Fruit fly (Drosophila melanogaster) whole organism, embryonic: ENCODE measurements around the gene PAN3.

Source experiments
- B-H2 ChIP-seq: fragments of 200-800 bp; sonication (Bioruptor generic); optimal IDR thresholded peaks from 2 replicates; lab custom pipeline; 2018; ENCODE audit warnings: missing biosample characterization, mild to moderate bottlenecking, missing genetic modification characterization
- CG10543 ChIP-seq: fragments of 200-800 bp; sonication (Bioruptor generic); optimal IDR thresholded peaks from 3 replicates; lab custom pipeline; 2017; ENCODE audit warnings: missing biosample characterization, mild to moderate bottlenecking, missing genetic modification characterization, moderate library complexity
- CG13624 ChIP-seq: fragments of 200-800 bp; sonication (Bioruptor generic); optimal IDR thresholded peaks from 2 replicates; lab custom pipeline; 2016; ENCODE audit warnings: missing biosample characterization, missing genetic modification characterization
- CG1603 ChIP-seq: fragments of 200-800 bp; sonication (Bioruptor generic); optimal IDR thresholded peaks from 2 replicates; lab custom pipeline; 2019; ENCODE audit warnings: missing biosample characterization, mild to moderate bottlenecking, missing genetic modification characterization, moderate library complexity
- CG16863 ChIP-seq: fragments of 200-800 bp; sonication (Bioruptor generic); optimal IDR thresholded peaks from 3 replicates; lab custom pipeline; 2016; ENCODE audit warnings: missing biosample characterization, missing genetic modification characterization
- CG17612 ChIP-seq: fragments of 200-800 bp; sonication (Bioruptor generic); IDR thresholded peaks from 2 replicates; pipeline ENCODE4 v1.3.6; 2022; ENCODE audit warnings: missing biosample characterization, missing genetic modification characterization
- CG2199 ChIP-seq: fragments of 200-800 bp; sonication (Bioruptor generic); IDR thresholded peaks from 3 replicates; pipeline ENCODE4 v1.3.6; 2022; ENCODE audit warnings: missing biosample characterization, missing genetic modification characterization
- CG2678 ChIP-seq: fragments of 200-800 bp; sonication (Bioruptor generic); optimal IDR thresholded peaks from 3 replicates; lab custom pipeline; 2019; ENCODE audit warnings: missing biosample characterization, mild to moderate bottlenecking, missing genetic modification characterization, moderate library complexity
- CG30431 ChIP-seq: fragments of 200-800 bp; sonication (Bioruptor generic); optimal IDR thresholded peaks from 2 replicates; lab custom pipeline; 2017; ENCODE audit warnings: missing biosample characterization, missing genetic modification characterization
- CG32532 ChIP-seq: fragments of 200-800 bp; sonication (Bioruptor generic); IDR thresholded peaks from 2 replicates; pipeline ENCODE4 v1.3.6; 2022; ENCODE audit warnings: missing biosample characterization, missing genetic modification characterization
- CG34422 ChIP-seq: fragments of 200-800 bp; sonication (Bioruptor generic); IDR thresholded peaks from 3 replicates; pipeline ENCODE4 v1.3.6; 2022; ENCODE audit warnings: missing biosample characterization, missing genetic modification characterization
- CG3838 ChIP-seq: fragments of 200-800 bp; sonication (Bioruptor generic); optimal IDR thresholded peaks from 3 replicates; lab custom pipeline; 2016; ENCODE audit warnings: missing biosample characterization, missing genetic modification characterization
- CG4360 ChIP-seq: fragments of 200-800 bp; sonication (Bioruptor generic); IDR thresholded peaks from 2 replicates; pipeline ENCODE4 v1.3.6; 2022; ENCODE audit warnings: missing biosample characterization, missing genetic modification characterization
- CG5180 ChIP-seq: fragments of 200-800 bp; sonication (Bioruptor generic); optimal IDR thresholded peaks from 3 replicates; lab custom pipeline; 2017; ENCODE audit warnings: missing biosample characterization, missing genetic modification characterization, mild to moderate bottlenecking, moderate library complexity, missing genetic modification reagents
- CG5245 ChIP-seq: fragments of 200-800 bp; sonication (Bioruptor generic); optimal IDR thresholded peaks from 3 replicates; lab custom pipeline; 2016; ENCODE audit warnings: missing biosample characterization, missing genetic modification characterization
- CG6791 ChIP-seq: fragments of 200-800 bp; sonication (Bioruptor generic); IDR thresholded peaks from 3 replicates; pipeline ENCODE4 v1.3.6; 2022; ENCODE audit warnings: missing biosample characterization, missing genetic modification characterization; ENCODE audit not compliant: partially characterized antibody
- CG7745 ChIP-seq: fragments of 200-800 bp; sonication (Bioruptor generic); optimal IDR thresholded peaks from 2 replicates; lab custom pipeline; 2018; ENCODE audit warnings: missing biosample characterization, mild to moderate bottlenecking, missing genetic modification characterization, moderate library complexity
- CG8089 ChIP-seq: fragments of 200-800 bp; sonication (Bioruptor generic); optimal IDR thresholded peaks from 3 replicates; lab custom pipeline; 2016; ENCODE audit warnings: missing biosample characterization, missing genetic modification characterization
- CG8290 ChIP-seq, 3 experiments: fragments of 200-800 bp; sonication (Bioruptor generic); optimal IDR thresholded peaks; 2 replicates each; lab custom pipeline; 2016 to 2019; ENCODE audit warnings: missing biosample characterization in 3 of 3, missing genetic modification characterization in 3 of 3, mild to moderate bottlenecking in 2 of 3, moderate library complexity in 1 of 3
- CG9797 ChIP-seq: fragments of 200-800 bp; sonication (Bioruptor generic); optimal IDR thresholded peaks from 3 replicates; lab custom pipeline; 2018; ENCODE audit warnings: missing biosample characterization, mild to moderate bottlenecking, missing genetic modification characterization
- Chrac-16 ChIP-seq: fragments of 200-800 bp; sonication (Bioruptor generic); optimal IDR thresholded peaks from 3 replicates; lab custom pipeline; 2016; ENCODE audit warnings: missing biosample characterization, missing genetic modification characterization
- CrebB ChIP-seq: fragments of 200-800 bp; sonication (Bioruptor generic); optimal IDR thresholded peaks from 3 replicates; lab custom pipeline; 2018; ENCODE audit warnings: missing biosample characterization, mild to moderate bottlenecking, missing genetic modification characterization
- D ChIP-seq, 2 experiments: fragments of 200-800 bp in 1 of 2; fragments of >200 bp in 1 of 2; sonication (Bioruptor generic) in 1 of 2; optimal IDR thresholded peaks; 2 replicates in 1 of 2; 3 replicates in 1 of 2; lab custom pipeline; 2017; ENCODE audit warnings: mild to moderate bottlenecking in 1 of 2, missing biosample characterization in 1 of 2, missing genetic modification characterization in 1 of 2, missing genetic modification reagents in 1 of 2
- Dref ChIP-seq: fragments of 200-800 bp; sonication (Bioruptor generic); IDR thresholded peaks from 2 replicates; pipeline ENCODE4 v1.3.6; 2022; ENCODE audit warnings: missing biosample characterization, missing genetic modification characterization
- Fer2 ChIP-seq: fragments of 200-800 bp; sonication (Bioruptor generic); optimal IDR thresholded peaks from 2 replicates; lab custom pipeline; 2018; ENCODE audit warnings: missing biosample characterization, mild to moderate bottlenecking, missing genetic modification characterization, moderate library complexity
- HLH4C ChIP-seq: fragments of 200-800 bp; sonication (Bioruptor generic); IDR thresholded peaks from 3 replicates; pipeline ENCODE4 v1.3.6; 2022; ENCODE audit warnings: missing biosample characterization, missing genetic modification characterization; ENCODE audit not compliant: partially characterized antibody
- Hand ChIP-seq: fragments of 200-800 bp; sonication (Bioruptor generic); optimal IDR thresholded peaks from 2 replicates; lab custom pipeline; 2017; ENCODE audit warnings: mild to moderate bottlenecking, missing biosample characterization, missing genetic modification reagents, missing genetic modification characterization
- Hmr ChIP-seq: fragments of 200-800 bp; sonication (Bioruptor generic); optimal IDR thresholded peaks from 3 replicates; lab custom pipeline; 2017; ENCODE audit warnings: mild to moderate bottlenecking, missing biosample characterization, missing genetic modification reagents, missing genetic modification characterization
- Lhr ChIP-seq: fragments of 200-800 bp; sonication (Bioruptor generic); optimal IDR thresholded peaks from 3 replicates; lab custom pipeline; 2017; ENCODE audit warnings: mild to moderate bottlenecking, missing biosample characterization, missing genetic modification reagents, missing genetic modification characterization
- MBD-R2 ChIP-seq: fragments of 200-800 bp; sonication (Bioruptor generic); IDR thresholded peaks from 2 replicates; pipeline ENCODE4 v1.3.6; 2022; ENCODE audit warnings: missing biosample characterization, missing genetic modification characterization
- Ptx1 ChIP-seq: fragments of 200-800 bp; sonication (Bioruptor generic); IDR thresholded peaks from 2 replicates; pipeline ENCODE4 v1.3.6; 2022; ENCODE audit warnings: missing biosample characterization, missing genetic modification characterization
- Ravus ChIP-seq: fragments of 200-800 bp; sonication (Bioruptor generic); IDR thresholded peaks from 2 replicates; pipeline ENCODE4 v1.3.6; 2022; ENCODE audit warnings: missing biosample characterization, missing genetic modification characterization
- Stat92E ChIP-seq, 3 experiments: fragments of >200 bp in 2 of 3; fragments of 200-800 bp in 1 of 3; sonication (Bioruptor generic) in 1 of 3; optimal IDR thresholded peaks; 2 replicates each; lab custom pipeline; 2017 to 2019; ENCODE audit warnings: missing biosample characterization in 3 of 3, missing genetic modification characterization in 3 of 3, mild to moderate bottlenecking in 1 of 3, moderate library complexity in 1 of 3
- az2 ChIP-seq: fragments of 200-800 bp; sonication (Bioruptor generic); optimal IDR thresholded peaks from 3 replicates; lab custom pipeline; 2016; ENCODE audit warnings: missing biosample characterization, missing genetic modification characterization
- bowl ChIP-seq: fragments of 200-800 bp; sonication (Bioruptor generic); IDR thresholded peaks from 2 replicates; pipeline ENCODE4 v1.3.6; 2022; ENCODE audit warnings: missing biosample characterization, missing genetic modification characterization
- cato ChIP-seq: fragments of 200-800 bp; sonication (Bioruptor generic); optimal IDR thresholded peaks from 2 replicates; lab custom pipeline; 2016; ENCODE audit warnings: missing biosample characterization, missing genetic modification characterization, borderline replicate concordance
- cwo ChIP-seq: fragments of 200-800 bp; sonication (Bioruptor generic); optimal IDR thresholded peaks from 3 replicates; lab custom pipeline; 2017; ENCODE audit warnings: missing biosample characterization, missing genetic modification characterization, mild to moderate bottlenecking, moderate library complexity, missing genetic modification reagents
- gsb-n ChIP-seq: fragments of 200-800 bp; sonication (Bioruptor generic); optimal IDR thresholded peaks from 3 replicates; lab custom pipeline; 2018; ENCODE audit warnings: missing biosample characterization, mild to moderate bottlenecking, missing genetic modification characterization
- kah ChIP-seq: fragments of 200-800 bp; sonication (Bioruptor generic); optimal IDR thresholded peaks from 2 replicates; lab custom pipeline; 2018; ENCODE audit warnings: missing biosample characterization, mild to moderate bottlenecking, missing genetic modification characterization
- kay ChIP-seq: fragments of 200-800 bp; sonication (Bioruptor generic); optimal IDR thresholded peaks from 2 replicates; lab custom pipeline; 2016; ENCODE audit warnings: missing biosample characterization, missing genetic modification characterization
- nmo ChIP-seq: fragments of 200-800 bp; sonication (Bioruptor generic); optimal IDR thresholded peaks from 2 replicates; lab custom pipeline; 2018; ENCODE audit warnings: missing biosample characterization, mild to moderate bottlenecking, missing genetic modification characterization, moderate library complexity
- pnt ChIP-seq: fragments of 200-800 bp; sonication (Bioruptor generic); optimal IDR thresholded peaks from 3 replicates; lab custom pipeline; 2016; ENCODE audit warnings: missing biosample characterization, missing genetic modification characterization
- pum ChIP-seq: fragments of 200-800 bp; sonication (Bioruptor generic); optimal IDR thresholded peaks from 2 replicates; lab custom pipeline; 2016; ENCODE audit warnings: missing biosample characterization, missing genetic modification characterization
- ranshi ChIP-seq: fragments of 200-800 bp; sonication (Bioruptor generic); IDR thresholded peaks from 2 replicates; pipeline ENCODE4 v1.3.6; 2022; ENCODE audit warnings: missing biosample characterization, missing genetic modification characterization
- vvl ChIP-seq: fragments of 200-800 bp; sonication (Bioruptor generic); IDR thresholded peaks from 2 replicates; pipeline ENCODE4 v1.3.6; 2022; ENCODE audit warnings: missing biosample characterization, missing genetic modification characterization
- wek ChIP-seq: fragments of 200-800 bp; sonication (Bioruptor generic); optimal IDR thresholded peaks from 3 replicates; lab custom pipeline; 2018; ENCODE audit warnings: missing biosample characterization, mild to moderate bottlenecking, missing genetic modification characterization, moderate library complexity

Gene PAN3

DNA sequence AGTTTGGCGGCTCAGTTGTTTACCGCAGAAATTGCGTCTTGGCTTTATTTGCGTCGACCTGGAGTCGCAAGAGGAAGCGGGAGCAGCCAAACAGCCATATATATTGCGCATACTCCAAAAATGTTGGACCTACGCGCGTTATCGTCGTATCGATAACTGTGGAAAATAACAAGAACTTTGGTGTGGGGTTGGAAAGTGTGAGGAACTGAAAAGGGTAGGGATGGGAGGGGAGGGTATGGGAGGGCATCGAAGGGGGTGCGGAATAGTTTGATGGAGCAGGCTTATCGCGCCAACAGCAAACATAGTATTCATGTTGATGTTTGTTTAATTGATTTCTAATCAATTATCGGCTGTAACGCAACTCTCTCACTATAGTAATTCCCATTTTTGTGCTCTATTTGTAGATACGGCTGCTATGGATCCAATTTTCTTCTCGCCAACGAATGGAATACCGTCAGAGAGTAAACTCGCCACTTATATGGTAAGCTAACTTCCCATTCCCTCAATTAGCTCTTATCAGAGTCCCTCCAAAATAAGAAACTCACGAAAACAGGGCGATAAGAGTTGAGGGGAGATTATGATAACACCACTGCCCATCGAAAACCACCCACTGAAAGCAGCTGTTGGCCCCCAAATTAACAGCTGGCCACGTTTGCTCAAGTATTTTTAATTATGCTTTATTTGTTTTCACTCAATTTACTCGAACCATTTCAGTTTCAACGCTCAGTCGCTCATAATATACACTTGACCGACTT is 12.6 kb downstream of the PAN3 start:
- peak; percentile 25; the same call in 1 of the 2 replicates for TF ChIP-seq bowl (GFP tag; lab: Robert Waterston, UW)
- peak; percentile 74 for TF ChIP-seq CG8089 (GFP tag; lab: Kevin White, UChicago)
- TF ChIP-seq CG1603 = peak; percentile 69
- 0 out of 2 replicates have a peak, but pooled peaks have one; percentile 31 for TF ChIP-seq CG17612 (GFP tag; lab: Robert Waterston, UW)
- TF ChIP-seq ranshi = peak; percentile 60; the same call in 1 of the 2 replicates
- peak; percentile 78 for TF ChIP-seq CrebB (tag; lab: Kevin White, UChicago)
- TF ChIP-seq CG34422 (GFP tag; lab: Robert Waterston, UW) = peak; percentile 36; the same call in 1 of the 3 replicates
- no peak for TF ChIP-seq D (optimal IDR thresholded peaks at IDR 0.05; lab: Kevin White, UChicago)
- TF ChIP-seq D (GFP tag; optimal IDR thresholded peaks at IDR 0.05; lab: Kevin White, UChicago) = peak; percentile 76
- peak; percentile 46 for TF ChIP-seq Hmr (GFP tag; lab: Kevin White, UChicago)
- TF ChIP-seq kay (GFP tag; lab: Kevin White, UChicago) = peak; percentile 20
- TF ChIP-seq CG5180 (GFP tag; lab: Kevin White, UChicago) = peak; percentile 69
- TF ChIP-seq kah (GFP tag; lab: Kevin White, UChicago) = peak; percentile 22
- peak; percentile 71 for TF ChIP-seq CG7745
- TF ChIP-seq pnt = peak; percentile 53
- 0 out of 3 replicates have a peak, but pooled peaks have one; percentile 19 for TF ChIP-seq HLH4C (GFP tag; lab: Robert Waterston, UW)
- TF ChIP-seq CG16863 = peak; percentile 58
- TF ChIP-seq az2 (GFP tag; lab: Kevin White, UChicago) = no peak
- peak; percentile 53 for TF ChIP-seq wek (GFP tag; lab: Kevin White, UChicago)
- TF ChIP-seq CG13624 (GFP tag; lab: Kevin White, UChicago) = peak; percentile 91
- TF ChIP-seq CG10543 (GFP tag; lab: Kevin White, UChicago) = peak; percentile 89
- peak; percentile 31 for TF ChIP-seq CG8290 (GFP tag; optimal IDR thresholded peaks at IDR 0.05; lab: Kevin White, UChicago)
- peak; percentile 64 to 70 for TF ChIP-seq CG8290 (tag; optimal IDR thresholded peaks at IDR 0.05; lab: Kevin White, UChicago)
- TF ChIP-seq MBD-R2 (GFP tag; lab: Robert Waterston, UW) = no peak
- TF ChIP-seq Fer2 (tag; lab: Kevin White, UChicago) = peak; percentile 10
- peak; percentile 71 for TF ChIP-seq cwo (GFP tag; lab: Kevin White, UChicago)
- TF ChIP-seq CG5245 = peak; percentile 58
- TF ChIP-seq CG30431 = peak; percentile 25
- TF ChIP-seq B-H2 (GFP tag; lab: Kevin White, UChicago) = peak; percentile 16
- peak; percentile 3 for TF ChIP-seq CG9797
- TF ChIP-seq nmo = no peak
- peak; percentile 49 for TF ChIP-seq Dref
- peak; percentile 39 for TF ChIP-seq Lhr (GFP tag; lab: Kevin White, UChicago)
- peak; percentile 1 for TF ChIP-seq cato
- peak; percentile 46 for TF ChIP-seq pum
- peak; percentile 53; the same call in 1 of the 2 replicates for TF ChIP-seq CG4360 (GFP tag; lab: Robert Waterston, UW)
- TF ChIP-seq Stat92E (GFP tag; optimal IDR thresholded peaks at IDR 0.05; lab: Kevin White, UChicago) = no peak
- peak; percentile 39 for TF ChIP-seq Hand
- TF ChIP-seq CG2678 (tag; lab: Kevin White, UChicago) = peak; percentile 68
- peak; percentile 45 for TF ChIP-seq CG32532 (GFP tag; lab: Robert Waterston, UW)
- TF ChIP-seq gsb-n (tag; lab: Kevin White, UChicago) = peak; percentile 23
- TF ChIP-seq Chrac-16 (GFP tag; lab: Kevin White, UChicago) = no peak
- TF ChIP-seq Ptx1 = 0 out of 2 replicates have a peak, but pooled peaks have one; percentile 31
- no peak for TF ChIP-seq Ravus (GFP tag; lab: Robert Waterston, UW)
- TF ChIP-seq vvl (GFP tag; lab: Robert Waterston, UW) = peak; percentile 69
- TF ChIP-seq CG3838 (GFP tag; lab: Kevin White, UChicago) = peak; percentile 70
- peak; percentile 67; the same call in 1 of the 3 replicates for TF ChIP-seq CG6791 (GFP tag; lab: Robert Waterston, UW)
- peak; percentile 91; the same call in 2 of the 3 replicates for TF ChIP-seq CG2199 (GFP tag; lab: Robert Waterston, UW)
